Fruit fly (Drosophila melanogaster): Measurements from ENCODE around the gene CG2224.

DNA sequence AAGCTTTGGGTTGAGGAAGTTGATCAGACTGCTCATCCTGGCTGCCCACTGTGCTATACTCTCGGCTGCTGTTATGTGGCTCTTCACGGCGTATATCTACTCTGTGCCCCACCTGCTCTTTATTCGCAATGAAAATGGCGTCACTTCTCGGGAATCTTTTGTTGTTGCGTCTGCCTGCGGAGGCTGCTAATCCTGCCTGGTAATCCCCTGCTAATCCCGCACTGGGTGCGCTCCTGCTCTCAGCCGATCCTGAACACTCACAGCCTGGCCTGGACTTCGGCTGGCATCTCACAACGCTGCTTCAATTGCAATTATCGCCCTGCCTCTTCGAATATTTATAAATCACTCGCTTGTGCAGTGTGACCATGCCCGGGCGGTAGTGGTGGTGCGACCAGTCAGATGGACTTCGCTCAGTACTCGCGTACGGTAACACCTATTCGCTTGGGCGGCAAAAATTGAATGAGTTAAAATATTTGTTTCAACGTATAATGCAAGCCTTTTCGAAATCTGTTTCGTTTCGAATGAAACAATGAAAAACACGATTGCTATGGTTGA lies 31.2 kb downstream of the CG2224 start, which contains the start of gene CG2218:
- TF ChIP-seq usp (GFP tag; optimal IDR thresholded peaks at IDR 0.05): no peak
- no peak for TF ChIP-seq psq (optimal IDR thresholded peaks at IDR 0.05)
- TF ChIP-seq pan (optimal IDR thresholded peaks at IDR 0.05): no peak
